Worm (Caenorhabditis elegans) whole organism, mixed stage, embryonic: ENCODE data around the gene acs-7.

Experiments used
- blmp-1 ChIP-seq: fragments of 150-350 bp; optimal IDR thresholded peaks from 2 replicates; lab custom pipeline; 2014; ENCODE audit warnings: missing biosample characterization, missing genetic modification characterization
- elt-3 ChIP-seq: fragments of 150-350 bp; optimal IDR thresholded peaks from 2 replicates; lab custom pipeline; 2014; ENCODE audit warnings: missing biosample characterization, missing genetic modification characterization
- nhr-76 ChIP-seq: sonication (generic microtip); optimal IDR thresholded peaks from 2 replicates; lab custom pipeline; 2017; ENCODE audit warnings: missing biosample characterization, missing genetic modification characterization
- unc-39 ChIP-seq: fragments of 150-350 bp; optimal IDR thresholded peaks from 2 replicates; lab custom pipeline; 2014; ENCODE audit warnings: missing biosample characterization, missing genetic modification characterization
- unc-62 ChIP-seq: fragments of 150-350 bp; optimal IDR thresholded peaks from 2 replicates; lab custom pipeline; 2014; ENCODE audit warnings: missing biosample characterization, missing genetic modification reagents, missing genetic modification characterization
- ztf-11 ChIP-seq: fragments of 150-350 bp; optimal IDR thresholded peaks from 2 replicates; lab custom pipeline; 2014; ENCODE audit warnings: missing biosample characterization, missing genetic modification characterization

DNA sequence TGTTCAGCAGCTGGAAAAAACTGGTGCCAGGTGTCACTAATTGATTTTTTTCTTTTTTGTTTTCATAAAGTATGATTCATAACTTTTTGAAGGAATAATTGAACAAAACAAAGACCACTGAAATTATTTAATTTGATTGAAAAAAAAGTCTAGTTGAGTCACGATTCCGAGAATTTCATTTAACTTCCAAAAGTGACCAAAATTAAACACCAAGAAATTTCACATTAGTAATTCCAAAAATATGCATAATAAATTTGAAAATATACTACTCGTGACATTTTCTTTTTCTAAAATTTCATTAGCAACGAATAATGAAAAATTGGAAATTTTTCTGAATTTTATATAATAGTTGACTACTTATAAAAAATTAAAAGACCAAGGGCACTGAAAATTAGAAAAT, 9.8 kb upstream of the acs-7 start:
- no peak for TF ChIP-seq unc-39
- no peak for TF ChIP-seq unc-62 (GFP tag; lab: Kevin White, UChicago)
- no peak for TF ChIP-seq nhr-76
- TF ChIP-seq blmp-1 (tag; lab: Kevin White, UChicago), result no peak
- no peak for TF ChIP-seq ztf-11 (tag; lab: Kevin White, UChicago)
- TF ChIP-seq elt-3 (tag; lab: Kevin White, UChicago), result no peak
